Fruit fly (Drosophila melanogaster) whole organism, embryonic: ENCODE data around the gene CG13829.

Experiments
- B-H2 ChIP-seq: fragments of 200-800 bp; sonication (Bioruptor generic); optimal IDR thresholded peaks from 2 replicates; lab custom pipeline; 2018; ENCODE audit warnings: missing biosample characterization, mild to moderate bottlenecking, missing genetic modification characterization
- Bteb2 ChIP-seq: fragments of 200-800 bp; sonication (Bioruptor generic); optimal IDR thresholded peaks from 2 replicates; lab custom pipeline; 2016; ENCODE audit warnings: missing biosample characterization, missing genetic modification characterization
- C15 ChIP-seq: fragments of 200-800 bp; sonication (Bioruptor generic); IDR thresholded peaks from 3 replicates; pipeline ENCODE4 v1.3.6; 2022; ENCODE audit warnings: missing biosample characterization, missing genetic modification characterization
- CG11085 ChIP-seq: fragments of 200-800 bp; sonication (Bioruptor generic); IDR thresholded peaks from 2 replicates; pipeline ENCODE4 v1.3.6; 2022; ENCODE audit warnings: missing biosample characterization, missing genetic modification characterization
- CG11560 ChIP-seq: fragments of 200-800 bp; sonication (Bioruptor generic); IDR thresholded peaks from 3 replicates; pipeline ENCODE4 v1.3.6; 2022; ENCODE audit warnings: missing biosample characterization, missing genetic modification characterization
- CG12219 ChIP-seq: fragments of 200-800 bp; sonication (Bioruptor generic); optimal IDR thresholded peaks from 3 replicates; lab custom pipeline; 2018; ENCODE audit warnings: missing biosample characterization, mild to moderate bottlenecking, missing genetic modification characterization
- CG12391 ChIP-seq: fragments of 200-800 bp; sonication (Bioruptor generic); optimal IDR thresholded peaks from 3 replicates; lab custom pipeline; 2018; ENCODE audit warnings: missing biosample characterization, mild to moderate bottlenecking, missing genetic modification characterization, moderate library complexity
- CG12744 ChIP-seq: fragments of 200-800 bp; sonication (Bioruptor generic); optimal IDR thresholded peaks from 2 replicates; lab custom pipeline; 2016; ENCODE audit warnings: missing biosample characterization, missing genetic modification characterization
- CG14965 ChIP-seq: fragments of 200-800 bp; sonication (Bioruptor generic); optimal IDR thresholded peaks from 2 replicates; lab custom pipeline; 2016; ENCODE audit warnings: missing biosample characterization, missing genetic modification characterization, borderline replicate concordance
- CG17361 ChIP-seq: fragments of 200-800 bp; sonication (Bioruptor generic); IDR thresholded peaks from 3 replicates; pipeline ENCODE4 v1.3.6; 2022; ENCODE audit warnings: missing biosample characterization, missing genetic modification characterization
- CG17912 ChIP-seq: fragments of 200-800 bp; sonication (Bioruptor generic); optimal IDR thresholded peaks from 2 replicates; lab custom pipeline; 2018; ENCODE audit warnings: missing biosample characterization, mild to moderate bottlenecking, missing genetic modification characterization
- CG18011 ChIP-seq: fragments of 200-800 bp; sonication (Bioruptor generic); optimal IDR thresholded peaks from 2 replicates; lab custom pipeline; 2017; ENCODE audit warnings: missing biosample characterization, missing genetic modification characterization, mild to moderate bottlenecking, moderate library complexity, missing genotype
- CG2120 ChIP-seq: fragments of 200-800 bp; sonication (Bioruptor generic); optimal IDR thresholded peaks from 3 replicates; lab custom pipeline; 2016; ENCODE audit warnings: missing biosample characterization, missing genetic modification characterization
- CG30431 ChIP-seq: fragments of 200-800 bp; sonication (Bioruptor generic); optimal IDR thresholded peaks from 2 replicates; lab custom pipeline; 2017; ENCODE audit warnings: missing biosample characterization, missing genetic modification characterization
- CG4360 ChIP-seq: fragments of 200-800 bp; sonication (Bioruptor generic); IDR thresholded peaks from 2 replicates; pipeline ENCODE4 v1.3.6; 2022; ENCODE audit warnings: missing biosample characterization, missing genetic modification characterization
- CG4707 ChIP-seq: fragments of 200-800 bp; sonication (Bioruptor generic); optimal IDR thresholded peaks from 2 replicates; lab custom pipeline; 2018; ENCODE audit warnings: missing biosample characterization, mild to moderate bottlenecking, missing genetic modification characterization, moderate library complexity
- CG7271 ChIP-seq: fragments of 200-800 bp; sonication (Bioruptor generic); optimal IDR thresholded peaks from 2 replicates; lab custom pipeline; 2018; ENCODE audit warnings: missing biosample characterization, mild to moderate bottlenecking, missing genetic modification characterization, moderate library complexity
- CG7357 ChIP-seq: fragments of 200-800 bp; sonication (Bioruptor generic); IDR thresholded peaks from 3 replicates; pipeline ENCODE4 v1.3.6; 2022; ENCODE audit warnings: missing biosample characterization, missing genetic modification characterization
- CG7839 ChIP-seq: fragments of 200-800 bp; sonication (Bioruptor generic); optimal IDR thresholded peaks from 3 replicates; lab custom pipeline; 2018; ENCODE audit warnings: missing biosample characterization, mild to moderate bottlenecking, missing genetic modification characterization, moderate library complexity
- Chrac-16 ChIP-seq: fragments of 200-800 bp; sonication (Bioruptor generic); optimal IDR thresholded peaks from 3 replicates; lab custom pipeline; 2016; ENCODE audit warnings: missing biosample characterization, missing genetic modification characterization
- CrebB ChIP-seq: fragments of 200-800 bp; sonication (Bioruptor generic); optimal IDR thresholded peaks from 3 replicates; lab custom pipeline; 2018; ENCODE audit warnings: missing biosample characterization, mild to moderate bottlenecking, missing genetic modification characterization
- Ets65A ChIP-seq: fragments of 200-800 bp; sonication (Bioruptor generic); peaks from one replicate; lab custom pipeline; 2016; ENCODE audit warnings: missing biosample characterization, missing genetic modification characterization
- Hr39 ChIP-seq: fragments of >200 bp; optimal IDR thresholded peaks from 2 replicates; lab custom pipeline; 2017
- NC2β ChIP-seq: fragments of 200-800 bp; sonication (Bioruptor generic); optimal IDR thresholded peaks from 2 replicates; lab custom pipeline; 2016; ENCODE audit warnings: missing biosample characterization, missing genetic modification characterization
- NFAT ChIP-seq: fragments of 200-800 bp; sonication (Bioruptor generic); IDR thresholded peaks from 2 replicates; pipeline ENCODE4 v1.3.6; 2022; ENCODE audit warnings: missing biosample characterization, missing genetic modification characterization
- Oli ChIP-seq: fragments of 200-800 bp; sonication (Bioruptor generic); optimal IDR thresholded peaks from 2 replicates; lab custom pipeline; 2018; ENCODE audit warnings: missing biosample characterization, mild to moderate bottlenecking, missing genetic modification characterization, moderate library complexity
- Optix ChIP-seq: fragments of 200-800 bp; sonication (Bioruptor generic); IDR thresholded peaks from 3 replicates; pipeline ENCODE4 v1.3.6; 2022; ENCODE audit warnings: missing biosample characterization, missing genetic modification characterization
- ab ChIP-seq: fragments of 200-800 bp; sonication (Bioruptor generic); optimal IDR thresholded peaks from 2 replicates; lab custom pipeline; 2016; ENCODE audit warnings: missing biosample characterization, missing genetic modification characterization
- ara ChIP-seq: fragments of 200-800 bp; sonication (Bioruptor generic); IDR thresholded peaks from 2 replicates; pipeline ENCODE4 v1.3.6; 2022; ENCODE audit warnings: missing biosample characterization, missing genetic modification characterization
- cato ChIP-seq: fragments of 200-800 bp; sonication (Bioruptor generic); optimal IDR thresholded peaks from 2 replicates; lab custom pipeline; 2016; ENCODE audit warnings: missing biosample characterization, missing genetic modification characterization, borderline replicate concordance
- caup ChIP-seq: fragments of 200-800 bp; sonication (Bioruptor generic); optimal IDR thresholded peaks from 3 replicates; lab custom pipeline; 2017; ENCODE audit warnings: missing biosample characterization, mild to moderate bottlenecking, missing genetic modification characterization, moderate library complexity; ENCODE audit not compliant: severe bottlenecking
- eve ChIP-seq, 2 experiments: fragments of >200 bp; optimal IDR thresholded peaks; 2 replicates each; lab custom pipeline; 2017; ENCODE audit warnings: missing biosample characterization in 2 of 2, missing genetic modification characterization in 2 of 2
- fd3F ChIP-seq: fragments of 200-800 bp; sonication (Bioruptor generic); optimal IDR thresholded peaks from 2 replicates; lab custom pipeline; 2018; ENCODE audit warnings: missing biosample characterization, mild to moderate bottlenecking, missing genetic modification characterization, moderate library complexity
- fru ChIP-seq: fragments of >200 bp; optimal IDR thresholded peaks from 2 replicates; lab custom pipeline; 2017
- grn ChIP-seq: fragments of 200-800 bp; sonication (Bioruptor generic); optimal IDR thresholded peaks from 3 replicates; lab custom pipeline; 2017; ENCODE audit warnings: missing biosample characterization, missing genetic modification characterization
- hbn ChIP-seq: fragments of 200-800 bp; sonication (Bioruptor generic); IDR thresholded peaks from 2 replicates; pipeline ENCODE4 v1.3.6; 2022; ENCODE audit warnings: missing biosample characterization, missing genetic modification characterization; ENCODE audit not compliant: partially characterized antibody
- jumu ChIP-seq: fragments of 200-800 bp; sonication (Bioruptor generic); optimal IDR thresholded peaks from 3 replicates; lab custom pipeline; 2016; ENCODE audit warnings: missing biosample characterization, missing genetic modification characterization
- maf-S ChIP-seq: fragments of 200-800 bp; sonication (Bioruptor generic); optimal IDR thresholded peaks from 2 replicates; lab custom pipeline; 2016; ENCODE audit warnings: missing biosample characterization, missing genetic modification characterization
- mld ChIP-seq: fragments of 200-800 bp; sonication (Bioruptor generic); IDR thresholded peaks from 3 replicates; pipeline ENCODE4 v1.3.6; 2022; ENCODE audit warnings: missing biosample characterization, missing genetic modification characterization; ENCODE audit not compliant: partially characterized antibody
- pan ChIP-seq, 4 experiments: fragments of >200 bp in 3 of 4; fragments of 200-800 bp in 1 of 4; sonication (Bioruptor generic) in 1 of 4; optimal IDR thresholded peaks in 3 of 4; IDR thresholded peaks in 1 of 4; 2 replicates each; pipeline versions ENCODE4 v1.3.6 to Lab custom; 2017 to 2022; ENCODE audit warnings: missing biosample characterization in 2 of 4, missing genetic modification characterization in 2 of 4, mixed read lengths in 1 of 4
- prd ChIP-seq, 3 experiments: fragments of >200 bp in 2 of 3; fragments of 200-800 bp in 1 of 3; sonication (Bioruptor generic) in 1 of 3; optimal IDR thresholded peaks in 2 of 3; IDR thresholded peaks in 1 of 3; 2 replicates in 2 of 3; 3 replicates in 1 of 3; pipeline versions ENCODE4 v1.3.6 to Lab custom; 2017 to 2022; ENCODE audit warnings: missing biosample characterization in 1 of 3, missing genetic modification characterization in 1 of 3
- sqz ChIP-seq: fragments of 200-800 bp; sonication (Bioruptor generic); optimal IDR thresholded peaks from 3 replicates; lab custom pipeline; 2018; ENCODE audit warnings: missing biosample characterization, mild to moderate bottlenecking, missing genetic modification characterization
- tgo ChIP-seq: fragments of 200-800 bp; sonication (Bioruptor generic); IDR thresholded peaks from 3 replicates; pipeline ENCODE4 v1.3.6; 2022; ENCODE audit warnings: missing biosample characterization, missing genetic modification characterization
- trem ChIP-seq: fragments of 200-800 bp; optimal IDR thresholded peaks from 3 replicates; lab custom pipeline; 2019; ENCODE audit warnings: missing biosample characterization, mild to moderate bottlenecking, missing genetic modification characterization, moderate library complexity
- ttk ChIP-seq: fragments of 200-800 bp; sonication (Bioruptor generic); IDR thresholded peaks from 2 replicates; pipeline ENCODE4 v2.1.2; 2022; ENCODE audit warnings: missing biosample characterization, missing genetic modification characterization
- unc-4 ChIP-seq: fragments of 200-800 bp; sonication (Bioruptor generic); IDR thresholded peaks from 2 replicates; pipeline ENCODE4 v1.3.6; 2022; ENCODE audit warnings: missing biosample characterization, missing genetic modification characterization; ENCODE audit not compliant: partially characterized antibody
- vnd ChIP-seq: fragments of 200-800 bp; sonication (Bioruptor generic); IDR thresholded peaks from 3 replicates; pipeline ENCODE4 v1.3.6; 2022; ENCODE audit warnings: missing biosample characterization, missing genetic modification characterization; ENCODE audit not compliant: partially characterized antibody
- wdn ChIP-seq: fragments of 200-800 bp; sonication (Bioruptor generic); IDR thresholded peaks from 2 replicates; pipeline ENCODE4 v1.3.6; 2022; ENCODE audit warnings: missing biosample characterization, missing genetic modification characterization
- z ChIP-seq: fragments of 200-800 bp; sonication (Bioruptor generic); IDR thresholded peaks from 3 replicates; pipeline ENCODE4 v1.3.6; 2022; ENCODE audit warnings: missing biosample characterization, missing genetic modification characterization

The CG13829 gene

DNA sequence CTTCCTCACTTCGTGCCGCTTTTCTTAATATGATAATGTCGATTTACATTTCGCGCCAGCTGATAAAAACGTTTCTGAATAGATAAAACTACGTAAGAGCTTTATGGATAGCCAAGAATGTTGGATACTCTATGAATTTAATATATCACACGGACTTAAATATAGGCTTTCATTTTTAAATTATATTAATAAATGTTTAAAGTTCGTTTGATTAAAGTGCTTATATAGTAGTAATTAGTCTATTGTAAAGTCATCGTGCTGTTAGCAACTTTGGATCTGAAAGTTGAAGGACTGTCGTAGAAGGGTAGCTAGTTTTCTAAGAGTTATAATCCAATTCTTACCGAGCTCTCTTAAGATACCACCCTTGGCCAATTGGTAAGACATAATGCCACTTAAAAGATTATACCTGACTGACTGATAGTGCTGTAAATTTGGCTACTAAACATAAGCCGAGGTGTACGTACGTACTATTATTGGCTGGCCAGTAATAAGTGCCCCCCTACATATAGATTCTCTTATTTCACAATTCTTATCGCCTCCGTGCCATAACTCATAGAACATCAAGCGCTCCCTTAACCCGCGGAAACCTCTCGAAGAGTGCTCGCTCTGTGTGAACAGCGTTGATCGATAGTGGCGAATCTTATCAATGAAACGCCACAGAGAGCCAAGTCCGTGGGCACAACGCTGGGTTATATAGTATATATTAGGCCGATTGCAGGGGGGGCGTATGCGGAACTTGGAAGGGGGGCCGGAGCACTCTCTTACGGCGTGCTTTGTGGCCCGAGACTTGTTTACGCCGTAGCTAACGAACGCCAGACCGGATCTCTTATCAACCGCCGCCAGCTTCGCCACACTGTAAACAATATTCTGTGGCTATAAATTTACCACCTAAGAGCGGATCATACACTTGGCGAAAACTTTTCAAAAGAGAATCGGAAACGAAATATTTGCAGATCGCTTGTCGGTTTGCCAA lies 49.4 kb upstream of the CG13829 start (continued):
- no peak for TF ChIP-seq CG7839
- TF ChIP-seq tgo (GFP tag; lab: Robert Waterston, UW) = no peak
- no peak for TF ChIP-seq trem (tag; lab: Kevin White, UChicago)
- no peak for TF ChIP-seq CG18011 (GFP tag; lab: Kevin White, UChicago)
- TF ChIP-seq CG12744 (GFP tag; lab: Kevin White, UChicago) = no peak
- TF ChIP-seq CG17361 (GFP tag; lab: Robert Waterston, UW) = no peak
- no peak for TF ChIP-seq CG4707 (GFP tag; lab: Kevin White, UChicago)
- no peak for TF ChIP-seq cato (GFP tag; lab: Kevin White, UChicago)
- no peak for TF ChIP-seq fd3F
- TF ChIP-seq ttk (GFP tag; lab: Robert Waterston, UW) = no peak
- TF ChIP-seq vnd = no peak
- no peak for TF ChIP-seq Bteb2 (GFP tag; lab: Kevin White, UChicago)
- no peak for TF ChIP-seq CG12219 (GFP tag; lab: Kevin White, UChicago)
- TF ChIP-seq fru = no peak
- no peak for TF ChIP-seq prd (optimal IDR thresholded peaks at IDR 0.05; lab: Kevin White, UChicago)
- no peak for TF ChIP-seq prd (GFP tag; IDR thresholded peaks at IDR 0.05; lab: Robert Waterston, UW)
- TF ChIP-seq CG2120 (GFP tag; lab: Kevin White, UChicago) = peak; percentile 47
- TF ChIP-seq Ets65A (GFP tag; lab: Kevin White, UChicago) = peak; percentile 2
- TF ChIP-seq NC2β (GFP tag; lab: Kevin White, UChicago) = no peak
- no peak for TF ChIP-seq CG30431 (GFP tag; lab: Kevin White, UChicago)
- no peak for TF ChIP-seq CG11085
- TF ChIP-seq CG12391 = no peak
- no peak for TF ChIP-seq wdn (GFP tag; lab: Robert Waterston, UW)
- TF ChIP-seq caup (GFP tag; lab: Kevin White, UChicago) = no peak
- no peak for TF ChIP-seq B-H2 (GFP tag; lab: Kevin White, UChicago)
- TF ChIP-seq CG11560 (tag; lab: Robert Waterston, UW) = no peak
- no peak for TF ChIP-seq CG14965
- peak; percentile 60 for TF ChIP-seq grn (GFP tag; lab: Kevin White, UChicago)
- no peak for TF ChIP-seq ara (GFP tag; lab: Robert Waterston, UW)
- TF ChIP-seq ab = no peak
- TF ChIP-seq sqz (GFP tag; lab: Kevin White, UChicago) = no peak
- TF ChIP-seq C15 = no peak
- no peak for TF ChIP-seq CrebB (tag; lab: Kevin White, UChicago)
- no peak for TF ChIP-seq mld (GFP tag; lab: Robert Waterston, UW)
- no peak for TF ChIP-seq unc-4
- TF ChIP-seq Chrac-16 (GFP tag; lab: Kevin White, UChicago) = no peak
- no peak for TF ChIP-seq pan (optimal IDR thresholded peaks at IDR 0.05; lab: Kevin White, UChicago)
- TF ChIP-seq pan (GFP tag; optimal IDR thresholded peaks at IDR 0.05 in 1 of 2, IDR thresholded peaks at IDR 0.05 in 1 of 2) = peak in 1 of 2 experiments; percentile 40
- no peak for TF ChIP-seq CG4360 (GFP tag; lab: Robert Waterston, UW)
- no peak for TF ChIP-seq Oli (tag; lab: Kevin White, UChicago)
- no peak for TF ChIP-seq maf-S (GFP tag; lab: Kevin White, UChicago)
- no peak for TF ChIP-seq Hr39 (lab: Kevin White, UChicago)
- no peak for TF ChIP-seq hbn
- TF ChIP-seq CG17912 (GFP tag; lab: Kevin White, UChicago) = no peak
- TF ChIP-seq z (GFP tag; lab: Robert Waterston, UW) = no peak
- no peak for TF ChIP-seq CG7357 (GFP tag; lab: Robert Waterston, UW)
- TF ChIP-seq CG7271 = no peak
- TF ChIP-seq Optix (GFP tag; lab: Robert Waterston, UW) = no peak
- no peak for TF ChIP-seq jumu (GFP tag; lab: Kevin White, UChicago)
- no peak for TF ChIP-seq eve (GFP tag; optimal IDR thresholded peaks at IDR 0.05; lab: Kevin White, UChicago)
- TF ChIP-seq NFAT (GFP tag; lab: Robert Waterston, UW) = no peak
